Fruit fly (Drosophila melanogaster): Measurements from ENCODE around the gene Pdp1.
A peak's percentile ranks its signal among the peaks of the same experiment; 100 is the strongest.

Gene Pdp1

dm6 chr3L:7914969-7915596, 47.9 kb upstream of the Pdp1 start, which contains the start of gene Tmem43 (continued):
- TF ChIP-seq insv (GFP tag; optimal IDR thresholded peaks at IDR 0.05) (no peak), CG30020 (tag; optimal IDR thresholded peaks at IDR 0.05) (no peak), CG8281 (tag; optimal IDR thresholded peaks at IDR 0.05) (peak; percentile 95), usp (GFP tag; optimal IDR thresholded peaks at IDR 0.05) (no peak), Dp (GFP tag; optimal IDR thresholded peaks at IDR 0.05) (peak; percentile 40), CG7786 (GFP tag; optimal IDR thresholded peaks at IDR 0.05) (no peak), CG13287 (GFP tag; IDR thresholded peaks at IDR 0.05; ENCODE audit: partially characterized antibody) (peak; percentile 33; the same call in 1 of the 2 replicates), CG3726 (GFP tag; IDR thresholded peaks at IDR 0.05) (no peak), tin (GFP tag; optimal IDR thresholded peaks at IDR 0.05) (no peak), Myb (GFP tag; optimal IDR thresholded peaks at IDR 0.05) (peak; percentile 63), unc-4 (GFP tag; IDR thresholded peaks at IDR 0.05; ENCODE audit: partially characterized antibody) (peak; percentile 40; the same call in 1 of the 2 replicates), Dll (GFP tag; IDR thresholded peaks at IDR 0.05; ENCODE audit: partially characterized antibody) (peak; percentile 14; the same call in 1 of the 4 replicates), CG10654 (GFP tag; optimal IDR thresholded peaks at IDR 0.05) (no peak), Mes4 (GFP tag; optimal IDR thresholded peaks at IDR 0.05) (no peak), CG14710 (tag; optimal IDR thresholded peaks at IDR 0.05) (no peak), tna (GFP tag; IDR thresholded peaks at IDR 0.05; ENCODE audit: partially characterized antibody) (no peak), lola (GFP tag; optimal IDR thresholded peaks at IDR 0.05) (no peak), pros (GFP tag; optimal IDR thresholded peaks at IDR 0.05) (no peak), CG11247 (GFP tag; IDR thresholded peaks at IDR 0.05) (no peak), Sox100B (GFP tag; optimal IDR thresholded peaks at IDR 0.05) (no peak), E2f2 (GFP tag; IDR thresholded peaks at IDR 0.05) (peak; percentile 26; the same call in 1 of the 2 replicates), toy (GFP tag; IDR thresholded peaks at IDR 0.05) (no peak), MESR4 (GFP tag; optimal IDR thresholded peaks at IDR 0.05) (peak; percentile 65), Xbp1 (GFP tag; optimal IDR thresholded peaks at IDR 0.05) (no peak), hbn (GFP tag; IDR thresholded peaks at IDR 0.05; ENCODE audit: partially characterized antibody) (peak; percentile 31; the same call in 1 of the 2 replicates), vfl (GFP tag; optimal IDR thresholded peaks at IDR 0.05) (no peak), CG18599 (GFP tag; optimal IDR thresholded peaks at IDR 0.05) (no peak), Hand (GFP tag; optimal IDR thresholded peaks at IDR 0.05) (no peak), CG12071 (GFP tag; optimal IDR thresholded peaks at IDR 0.05) (no peak), ab (GFP tag; optimal IDR thresholded peaks at IDR 0.05) (no peak), Atf-2 (GFP tag; optimal IDR thresholded peaks at IDR 0.05) (no peak), CoRest (tag; optimal IDR thresholded peaks at IDR 0.05) (peak; percentile 26), knrl (GFP tag; IDR thresholded peaks at IDR 0.05; ENCODE audit: partially characterized antibody) (0 out of 3 replicates have a peak, but pooled peaks have one; percentile 16), NfI (GFP tag; optimal IDR thresholded peaks at IDR 0.05) (no peak), CG10366 (GFP tag; IDR thresholded peaks at IDR 0.05) (no peak), stwl (tag; optimal IDR thresholded peaks at IDR 0.05) (peak; percentile 54), CG18011 (GFP tag; optimal IDR thresholded peaks at IDR 0.05) (no peak), CG17186 (GFP tag; optimal IDR thresholded peaks at IDR 0.05) (peak; percentile 13), Opbp (GFP tag; IDR thresholded peaks at IDR 0.05; ENCODE audit: partially characterized antibody) (0 out of 3 replicates have a peak, but pooled peaks have one; percentile 30), Usf (GFP tag; optimal IDR thresholded peaks at IDR 0.05) (no peak), CG15269 (tag; optimal IDR thresholded peaks at IDR 0.05) (no peak), row (GFP tag; IDR thresholded peaks at IDR 0.05) (peak; percentile 30; the same call in 2 of the 3 replicates), twi (tag; optimal IDR thresholded peaks at IDR 0.05) (no peak), Lhr (GFP tag; optimal IDR thresholded peaks at IDR 0.05) (peak; percentile 35), ap (GFP tag; IDR thresholded peaks at IDR 0.05) (no peak), gfzf (GFP tag; optimal IDR thresholded peaks at IDR 0.05) (peak; percentile 79), inv (GFP tag; IDR thresholded peaks at IDR 0.05; ENCODE audit: partially characterized antibody) (no peak), CG11093 (GFP tag; IDR thresholded peaks at IDR 0.05) (no peak)
